Worm (Caenorhabditis elegans): Measurements from ENCODE around the gene T01B7.13.

DNA sequence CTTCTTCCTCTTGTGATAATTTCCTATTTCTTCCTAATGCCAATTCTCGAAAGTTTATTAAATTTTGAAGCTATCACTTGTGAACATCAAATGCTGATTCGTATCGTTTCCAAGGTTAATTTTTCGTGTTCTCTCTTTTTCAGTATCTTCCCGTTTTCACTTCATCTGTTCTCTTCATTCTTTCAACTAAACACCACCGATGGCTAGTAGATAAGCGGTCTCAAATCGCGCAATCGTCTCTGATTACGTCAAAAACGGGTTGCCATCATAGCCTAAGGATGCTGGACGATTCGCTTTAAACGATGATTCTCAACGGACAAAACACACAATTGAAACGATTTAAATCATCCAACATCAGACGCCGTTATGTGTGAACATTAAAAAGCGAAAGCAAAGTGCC lies 2.4 kb downstream of the T01B7.13 start:
- TF ChIP-seq nhr-25 (tag; optimal IDR thresholded peaks at IDR 0.05; ENCODE audit: borderline replicate concordance, insufficient read depth): no peak
- TF ChIP-seq nhr-237 (tag; optimal IDR thresholded peaks at IDR 0.05): no peak
- TF ChIP-seq lin-13 (GFP tag; optimal IDR thresholded peaks at IDR 0.05): no peak
- TF ChIP-seq ztf-11 (tag; optimal IDR thresholded peaks at IDR 0.05): no peak
- peak; percentile 14 for TF ChIP-seq ama-1 (optimal IDR thresholded peaks at IDR 0.05)
- TF ChIP-seq unc-62 (GFP tag; optimal IDR thresholded peaks at IDR 0.05 in 1 of 2): peak in 1 of 2 experiments; percentile 37
- TF ChIP-seq unc-62 (tag; optimal IDR thresholded peaks at IDR 0.05): no peak
- no peak for TF ChIP-seq nhr-77 (tag; optimal IDR thresholded peaks at IDR 0.05)
- no peak for TF ChIP-seq mxl-2 (GFP tag; conservative IDR thresholded peaks at IDR 0.05)
- TF ChIP-seq nhr-10 (tag; optimal IDR thresholded peaks at IDR 0.05): no peak
- no peak for TF ChIP-seq egl-27 (tag; optimal IDR thresholded peaks at IDR 0.05)
- no peak for TF ChIP-seq aly-2 (tag; optimal IDR thresholded peaks at IDR 0.05)

All from whole organism, L4 larva.